Fruit fly (Drosophila melanogaster) whole organism, embryonic: Measurements from ENCODE around the gene CG14219.
A peak's percentile ranks its signal among the peaks of the same experiment; 100 is the strongest.

ENCODE experiments used
- ATbp ChIP-seq: fragments of 200-800 bp; sonication (Bioruptor generic); optimal IDR thresholded peaks from 2 replicates; lab custom pipeline; 2017; ENCODE audit warnings: missing biosample characterization, mild to moderate bottlenecking, missing genetic modification characterization, missing genetic modification reagents
- Awh ChIP-seq: fragments of 200-800 bp; sonication (Bioruptor generic); IDR thresholded peaks from 2 replicates; pipeline ENCODE4, ENCODE4 v1.3.6; 2022; ENCODE audit warnings: missing biosample characterization, missing genetic modification characterization
- B-H2 ChIP-seq: fragments of 200-800 bp; sonication (Bioruptor generic); optimal IDR thresholded peaks from 2 replicates; lab custom pipeline; 2018; ENCODE audit warnings: missing biosample characterization, mild to moderate bottlenecking, missing genetic modification characterization
- CG10959 ChIP-seq: fragments of 200-800 bp; sonication (Bioruptor generic); IDR thresholded peaks from 2 replicates; pipeline ENCODE4 v1.3.6; 2022; ENCODE audit warnings: missing biosample characterization, missing genetic modification characterization
- CG11247 ChIP-seq: fragments of 200-800 bp; sonication (Bioruptor generic); IDR thresholded peaks from 2 replicates; pipeline ENCODE4 v1.3.6; 2022; ENCODE audit warnings: missing biosample characterization, missing genetic modification characterization
- CG11723 ChIP-seq: fragments of 200-800 bp; sonication (Bioruptor generic); optimal IDR thresholded peaks from 2 replicates; lab custom pipeline; 2017; ENCODE audit warnings: missing biosample characterization, mild to moderate bottlenecking, missing genetic modification characterization
- CG1233 ChIP-seq: fragments of 200-800 bp; sonication (Bioruptor generic); optimal IDR thresholded peaks from 4 replicates; lab custom pipeline; 2018; ENCODE audit warnings: missing biosample characterization, mild to moderate bottlenecking, missing genetic modification characterization
- CG12942 ChIP-seq: fragments of 200-800 bp; sonication (Bioruptor generic); optimal IDR thresholded peaks from 3 replicates; lab custom pipeline; 2016; ENCODE audit warnings: missing biosample characterization, missing genetic modification characterization
- CG13287 ChIP-seq: fragments of 200-800 bp; sonication (Bioruptor generic); IDR thresholded peaks from 2 replicates; pipeline ENCODE4 v1.3.6; 2022; ENCODE audit warnings: missing biosample characterization, missing genetic modification characterization; ENCODE audit not compliant: partially characterized antibody
- CG15696 ChIP-seq: fragments of 200-800 bp; sonication (Bioruptor generic); optimal IDR thresholded peaks from 2 replicates; lab custom pipeline; 2019; ENCODE audit warnings: missing biosample characterization, mild to moderate bottlenecking, missing genetic modification characterization, moderate library complexity
- CG16779 ChIP-seq: fragments of 200-800 bp; sonication (Bioruptor generic); IDR thresholded peaks from 2 replicates; pipeline ENCODE4 v1.3.6; 2022; ENCODE audit warnings: missing biosample characterization, missing genetic modification characterization
- CG17568 ChIP-seq: fragments of 200-800 bp; sonication (Bioruptor generic); optimal IDR thresholded peaks from 2 replicates; lab custom pipeline; 2018; ENCODE audit warnings: missing biosample characterization, mild to moderate bottlenecking, missing genetic modification characterization, moderate library complexity
- CG17829 ChIP-seq: fragments of 200-800 bp; optimal IDR thresholded peaks from 2 replicates; lab custom pipeline; 2019; ENCODE audit warnings: missing biosample characterization, mild to moderate bottlenecking, missing genetic modification characterization, moderate library complexity
- CG17912 ChIP-seq: fragments of 200-800 bp; sonication (Bioruptor generic); optimal IDR thresholded peaks from 2 replicates; lab custom pipeline; 2018; ENCODE audit warnings: missing biosample characterization, mild to moderate bottlenecking, missing genetic modification characterization
- CG1832 ChIP-seq: fragments of 200-800 bp; sonication (Bioruptor generic); optimal IDR thresholded peaks from 2 replicates; lab custom pipeline; 2017; ENCODE audit warnings: missing biosample characterization, mild to moderate bottlenecking, missing genetic modification characterization, inconsistent platforms
- CG32532 ChIP-seq: fragments of 200-800 bp; sonication (Bioruptor generic); IDR thresholded peaks from 2 replicates; pipeline ENCODE4 v1.3.6; 2022; ENCODE audit warnings: missing biosample characterization, missing genetic modification characterization
- CG4360 ChIP-seq: fragments of 200-800 bp; sonication (Bioruptor generic); IDR thresholded peaks from 2 replicates; pipeline ENCODE4 v1.3.6; 2022; ENCODE audit warnings: missing biosample characterization, missing genetic modification characterization
- CG5180 ChIP-seq: fragments of 200-800 bp; sonication (Bioruptor generic); optimal IDR thresholded peaks from 3 replicates; lab custom pipeline; 2017; ENCODE audit warnings: missing biosample characterization, missing genetic modification characterization, mild to moderate bottlenecking, moderate library complexity, missing genetic modification reagents
- CG5953 ChIP-seq: fragments of 200-800 bp; sonication (Bioruptor generic); IDR thresholded peaks from 2 replicates; pipeline ENCODE4 v1.3.6; 2022; ENCODE audit warnings: missing biosample characterization, missing genetic modification characterization
- CG7372 ChIP-seq: fragments of 200-800 bp; sonication (Bioruptor generic); IDR thresholded peaks from 2 replicates; pipeline ENCODE4 v1.3.6; 2022; ENCODE audit warnings: missing biosample characterization, missing genetic modification characterization
- CG8478 ChIP-seq: fragments of >200 bp; optimal IDR thresholded peaks from 2 replicates; lab custom pipeline; 2018
- CG9817 ChIP-seq: fragments of 200-800 bp; sonication (Bioruptor generic); optimal IDR thresholded peaks from 2 replicates; lab custom pipeline; 2018; ENCODE audit warnings: missing biosample characterization, mild to moderate bottlenecking, missing genetic modification characterization, moderate library complexity
- CkIIα-i1 ChIP-seq: fragments of 200-800 bp; sonication (Bioruptor generic); IDR thresholded peaks from 2 replicates; pipeline ENCODE4 v1.3.6; 2022; ENCODE audit warnings: missing biosample characterization, missing genetic modification characterization
- Doc3 ChIP-seq: fragments of 200-800 bp; sonication (Bioruptor generic); IDR thresholded peaks from 3 replicates; pipeline ENCODE4 v1.3.6; 2022; ENCODE audit warnings: missing biosample characterization, missing genetic modification characterization; ENCODE audit not compliant: partially characterized antibody
- Fer1 ChIP-seq: fragments of 200-800 bp; sonication (Bioruptor generic); optimal IDR thresholded peaks from 2 replicates; lab custom pipeline; 2017; ENCODE audit warnings: missing biosample characterization, mild to moderate bottlenecking, missing genetic modification characterization
- Fer2 ChIP-seq: fragments of 200-800 bp; sonication (Bioruptor generic); optimal IDR thresholded peaks from 2 replicates; lab custom pipeline; 2018; ENCODE audit warnings: missing biosample characterization, mild to moderate bottlenecking, missing genetic modification characterization, moderate library complexity
- H15 ChIP-seq: fragments of 200-800 bp; sonication (Bioruptor generic); IDR thresholded peaks from 3 replicates; pipeline ENCODE4 v1.3.6; 2022; ENCODE audit warnings: missing biosample characterization, missing genetic modification characterization
- HLH4C ChIP-seq: fragments of 200-800 bp; sonication (Bioruptor generic); IDR thresholded peaks from 3 replicates; pipeline ENCODE4 v1.3.6; 2022; ENCODE audit warnings: missing biosample characterization, missing genetic modification characterization; ENCODE audit not compliant: partially characterized antibody
- HmgZ ChIP-seq: fragments of 200-800 bp; sonication (Bioruptor generic); optimal IDR thresholded peaks from 2 replicates; lab custom pipeline; 2018; ENCODE audit warnings: missing biosample characterization, mild to moderate bottlenecking, missing genetic modification characterization
- Hr39 ChIP-seq: fragments of >200 bp; optimal IDR thresholded peaks from 2 replicates; lab custom pipeline; 2017
- Hr78 ChIP-seq, 2 experiments: fragments of 200-800 bp in 1 of 2; fragments of >200 bp in 1 of 2; sonication (Bioruptor generic) in 1 of 2; optimal IDR thresholded peaks; 2 replicates each; lab custom pipeline; 2017 to 2019; ENCODE audit warnings: missing biosample characterization in 2 of 2, missing genetic modification characterization in 2 of 2, mild to moderate bottlenecking in 1 of 2, moderate library complexity in 1 of 2
- Med ChIP-seq: fragments of 200-800 bp; sonication (Bioruptor generic); peaks from one replicate; lab custom pipeline; 2016; ENCODE audit warnings: missing biosample characterization, missing genetic modification characterization, mild to moderate bottlenecking, inconsistent platforms, moderate library complexity
- NfI ChIP-seq: fragments of 200-800 bp; sonication (Bioruptor generic); optimal IDR thresholded peaks from 3 replicates; lab custom pipeline; 2018; ENCODE audit warnings: missing biosample characterization, mild to moderate bottlenecking, missing genetic modification characterization, moderate library complexity
- Scr ChIP-seq: fragments of 200-800 bp; sonication (Bioruptor generic); IDR thresholded peaks from 2 replicates; pipeline ENCODE4 v1.3.6; 2022; ENCODE audit warnings: missing biosample characterization, missing genetic modification characterization; ENCODE audit not compliant: partially characterized antibody
- Sox102F ChIP-seq: fragments of 200-800 bp; sonication (Bioruptor generic); optimal IDR thresholded peaks from 2 replicates; lab custom pipeline; 2018; ENCODE audit warnings: missing biosample characterization, mild to moderate bottlenecking, missing genetic modification characterization, moderate library complexity
- Sry-δ ChIP-seq: fragments of 200-800 bp; sonication (Bioruptor generic); optimal IDR thresholded peaks from 2 replicates; lab custom pipeline; 2016; ENCODE audit warnings: missing biosample characterization, missing genetic modification characterization
- Tbp ChIP-seq: fragments of >200 bp; optimal IDR thresholded peaks from 2 replicates; lab custom pipeline; 2018; ENCODE audit warnings: missing biosample characterization, missing genetic modification characterization
- bsh ChIP-seq, 2 experiments: fragments of 200-800 bp; sonication (Bioruptor generic); optimal IDR thresholded peaks; 2 replicates each; lab custom pipeline; 2017 to 2018; ENCODE audit warnings: mild to moderate bottlenecking in 2 of 2, missing biosample characterization in 2 of 2, missing genetic modification characterization in 2 of 2, moderate library complexity in 1 of 2
- ci ChIP-seq: fragments of 200-800 bp; sonication (Bioruptor generic); IDR thresholded peaks from 3 replicates; pipeline ENCODE4 v1.3.6; 2022; ENCODE audit warnings: missing biosample characterization, missing genetic modification characterization
- fd64A ChIP-seq: fragments of 200-800 bp; sonication (Bioruptor generic); optimal IDR thresholded peaks from 3 replicates; lab custom pipeline; 2018; ENCODE audit warnings: missing biosample characterization, mild to moderate bottlenecking, missing genetic modification characterization
- gce ChIP-seq: fragments of 200-800 bp; sonication (Bioruptor generic); IDR thresholded peaks from 3 replicates; pipeline ENCODE4 v1.3.6; 2022; ENCODE audit warnings: missing biosample characterization, missing genetic modification characterization
- gro ChIP-seq: fragments of 200-800 bp; sonication (Bioruptor generic); optimal IDR thresholded peaks from 2 replicates; lab custom pipeline; 2016; ENCODE audit warnings: missing biosample characterization, missing genetic modification characterization
- gt ChIP-seq: fragments of 200-800 bp; sonication (Bioruptor generic); IDR thresholded peaks from 2 replicates; pipeline ENCODE4 v1.3.6; 2022; ENCODE audit warnings: missing biosample characterization, missing genetic modification characterization
- hth ChIP-seq: fragments of >200 bp; optimal IDR thresholded peaks from 2 replicates; lab custom pipeline; 2017; ENCODE audit warnings: inconsistent platforms
- inv ChIP-seq: fragments of 200-800 bp; sonication (Bioruptor generic); IDR thresholded peaks from 2 replicates; pipeline ENCODE4 v1.3.6; 2022; ENCODE audit warnings: missing biosample characterization, missing genetic modification characterization; ENCODE audit not compliant: partially characterized antibody
- lmd ChIP-seq: fragments of 200-800 bp; sonication (Bioruptor generic); IDR thresholded peaks from 2 replicates; pipeline ENCODE4 v1.3.6; 2022; ENCODE audit warnings: missing biosample characterization, missing genetic modification characterization
- nmo ChIP-seq: fragments of 200-800 bp; sonication (Bioruptor generic); optimal IDR thresholded peaks from 2 replicates; lab custom pipeline; 2018; ENCODE audit warnings: missing biosample characterization, mild to moderate bottlenecking, missing genetic modification characterization, moderate library complexity
- odd ChIP-seq: fragments of 200-800 bp; sonication (Bioruptor generic); optimal IDR thresholded peaks from 2 replicates; lab custom pipeline; 2017; ENCODE audit warnings: missing biosample characterization, mild to moderate bottlenecking, missing genetic modification characterization
- pho ChIP-seq: fragments of 200-800 bp; sonication (Bioruptor generic); optimal IDR thresholded peaks from 2 replicates; lab custom pipeline; 2016; ENCODE audit warnings: missing biosample characterization, missing genetic modification characterization
- slbo ChIP-seq: fragments of 200-800 bp; sonication (Bioruptor generic); IDR thresholded peaks from 2 replicates; pipeline ENCODE4 v1.3.6; 2022; ENCODE audit warnings: missing biosample characterization, missing genetic modification characterization
- tll ChIP-seq, 2 experiments: fragments of 200-800 bp in 1 of 2; fragments of >200 bp in 1 of 2; sonication (Bioruptor generic) in 1 of 2; optimal IDR thresholded peaks; 2 replicates each; lab custom pipeline; 2017 to 2019; ENCODE audit warnings: missing biosample characterization in 2 of 2, missing genetic modification characterization in 2 of 2, mild to moderate bottlenecking in 1 of 2, moderate library complexity in 1 of 2
- zf30C ChIP-seq: fragments of 200-800 bp; sonication (Bioruptor generic); optimal IDR thresholded peaks from 3 replicates; lab custom pipeline; 2018; ENCODE audit warnings: missing biosample characterization, mild to moderate bottlenecking, missing genetic modification characterization

CG14219 gene

dm6 chrX:19637002-19637420 is 47.0 kb upstream of the CG14219 start (continued):
- TF ChIP-seq CG11723 (peak; percentile 22), Hr39 (lab: Kevin White, UChicago) (no peak), pho (GFP tag; lab: Kevin White, UChicago) (no peak), B-H2 (GFP tag; lab: Kevin White, UChicago) (no peak), CG7372 (GFP tag; lab: Robert Waterston, UW) (no peak), CG17829 (tag; lab: Kevin White, UChicago) (no peak), H15 (no peak), Doc3 (GFP tag; lab: Robert Waterston, UW) (no peak), CG13287 (no peak; the same call in 1 of the 2 replicates), Med (GFP tag; lab: Kevin White, UChicago) (peak; percentile 34), Fer1 (GFP tag; lab: Kevin White, UChicago) (peak; percentile 29), HmgZ (no peak), CG5953 (GFP tag; lab: Robert Waterston, UW) (no peak), ci (GFP tag; lab: Robert Waterston, UW) (peak; percentile 54; the same call in 2 of the 3 replicates), CG10959 (GFP tag; lab: Robert Waterston, UW) (no peak), Hr78 (GFP tag; optimal IDR thresholded peaks at IDR 0.05; lab: Kevin White, UChicago) (no peak), NfI (GFP tag; lab: Kevin White, UChicago) (no peak), CG32532 (GFP tag; lab: Robert Waterston, UW) (peak; percentile 27; the same call in 1 of the 2 replicates), gt (no peak), ATbp (no peak), CkIIα-i1 (GFP tag; lab: Robert Waterston, UW) (no peak), CG9817 (tag; lab: Kevin White, UChicago) (no peak), CG17568 (GFP tag; lab: Kevin White, UChicago) (no peak), lmd (GFP tag; lab: Robert Waterston, UW) (no peak), CG16779 (GFP tag; lab: Robert Waterston, UW) (no peak), CG8478 (lab: Kevin White, UChicago) (peak; percentile 98), CG5180 (GFP tag; lab: Kevin White, UChicago) (no peak), Fer2 (no peak), CG12942 (no peak), odd (no peak), Tbp (GFP tag; lab: Kevin White, UChicago) (no peak), gce (GFP tag; lab: Robert Waterston, UW) (no peak), CG1233 (GFP tag; lab: Kevin White, UChicago) (no peak), gro (GFP tag; lab: Kevin White, UChicago) (no peak), zf30C (GFP tag; lab: Kevin White, UChicago) (no peak), CG17912 (GFP tag; lab: Kevin White, UChicago) (no peak), Sox102F (GFP tag; lab: Kevin White, UChicago) (no peak), Awh (GFP tag; lab: Robert Waterston, UW) (no peak), fd64A (no peak), CG4360 (GFP tag; lab: Robert Waterston, UW) (no peak; the same call in 1 of the 2 replicates), hth (lab: Kevin White, UChicago) (no peak), inv (GFP tag; lab: Robert Waterston, UW) (no peak), bsh (GFP tag; optimal IDR thresholded peaks at IDR 0.05; lab: Kevin White, UChicago) (no peak), HLH4C (no peak), slbo (no peak), CG1832 (GFP tag; lab: Kevin White, UChicago) (no peak), Scr (GFP tag; lab: Robert Waterston, UW) (no peak), tll (GFP tag; optimal IDR thresholded peaks at IDR 0.05; lab: Kevin White, UChicago) (no peak), Sry-δ (GFP tag; lab: Kevin White, UChicago) (no peak), nmo (no peak), CG11247 (GFP tag; lab: Robert Waterston, UW) (no peak), CG15696 (no peak)
